Fruit fly (Drosophila melanogaster): ENCODE measurements around the gene CG7564.

Gene CG7564

DNA sequence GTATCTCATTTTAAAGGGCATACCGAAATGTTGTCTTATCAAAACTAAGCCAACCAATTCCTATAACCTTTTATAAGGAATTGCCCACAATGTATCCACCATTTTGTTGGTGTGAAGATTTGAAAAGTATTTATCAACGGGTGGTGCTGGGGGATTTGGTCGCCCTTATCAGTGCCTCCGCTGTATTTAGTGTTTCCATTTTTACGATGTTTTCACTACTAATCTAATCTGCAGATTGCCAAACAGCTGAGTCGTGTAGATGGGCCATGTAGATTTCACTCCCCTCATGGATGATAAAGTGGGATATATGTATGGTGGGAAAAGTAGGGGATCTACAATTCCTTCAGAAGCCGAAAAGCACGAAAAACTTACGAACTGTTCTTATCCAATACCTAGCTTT lies 17.3 kb downstream of the CG7564 start:
- TF ChIP-seq CG1620 (GFP tag; optimal IDR thresholded peaks at IDR 0.05): no peak
- TF ChIP-seq ovo (GFP tag; optimal IDR thresholded peaks at IDR 0.05): no peak
- TF ChIP-seq cic (GFP tag; optimal IDR thresholded peaks at IDR 0.05): peak; percentile 78
- TF ChIP-seq pad (GFP tag; optimal IDR thresholded peaks at IDR 0.05): no peak
- no peak for TF ChIP-seq bab1 (GFP tag; optimal IDR thresholded peaks at IDR 0.05)
- TF ChIP-seq CG11617 (GFP tag; optimal IDR thresholded peaks at IDR 0.05): no peak
- no peak for TF ChIP-seq CG14711 (tag; optimal IDR thresholded peaks at IDR 0.05)
- peak; percentile 1 for TF ChIP-seq CG12768 (GFP tag; optimal IDR thresholded peaks at IDR 0.05)
- no peak for TF ChIP-seq cnc (optimal IDR thresholded peaks at IDR 0.05)
- TF ChIP-seq toe (GFP tag; optimal IDR thresholded peaks at IDR 0.05): no peak
- no peak for TF ChIP-seq CG7101 (tag; optimal IDR thresholded peaks at IDR 0.05)
- TF ChIP-seq kay (GFP tag; ENCODE audit: borderline replicate concordance): peak; percentile 48
- no peak for TF ChIP-seq CG5204 (GFP tag; optimal IDR thresholded peaks at IDR 0.05)
- TF ChIP-seq Mnt (GFP tag; optimal IDR thresholded peaks at IDR 0.05): no peak
- TF ChIP-seq tj (GFP tag; optimal IDR thresholded peaks at IDR 0.05): no peak
- no peak for TF ChIP-seq CG33017 (tag; optimal IDR thresholded peaks at IDR 0.05)
- no peak for TF ChIP-seq Hr96 (GFP tag; optimal IDR thresholded peaks at IDR 0.05)
- no peak for TF ChIP-seq Crg-1 (GFP tag; optimal IDR thresholded peaks at IDR 0.05)

DNA sequence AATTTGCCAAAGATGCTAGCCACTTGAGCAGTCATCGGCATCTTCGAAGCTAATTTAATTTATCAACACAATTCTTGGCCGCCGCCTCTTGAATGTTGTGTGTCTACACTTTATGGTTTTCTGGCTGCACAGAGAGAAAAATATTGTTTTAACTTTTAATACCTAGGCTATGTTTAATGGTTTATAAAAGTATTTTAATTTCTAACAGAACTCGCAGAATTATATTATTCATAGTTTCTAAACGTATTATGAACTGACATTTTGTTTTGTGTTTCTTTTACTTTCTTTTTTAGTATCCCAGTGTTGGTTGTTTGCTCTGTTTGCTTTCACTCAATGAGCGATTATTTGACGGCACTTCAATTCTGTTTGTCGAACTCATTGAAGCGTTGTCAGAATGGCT lies 18.1 kb downstream of the CG7564 start:
- no peak for TF ChIP-seq CG14711 (tag; optimal IDR thresholded peaks at IDR 0.05)
- peak; percentile 61 for TF ChIP-seq kay (GFP tag; ENCODE audit: borderline replicate concordance)
- TF ChIP-seq ovo (GFP tag; optimal IDR thresholded peaks at IDR 0.05): no peak

dm6 chr3L:17532898-17533700 lies 19.0 kb downstream of the CG7564 start:
- peak; percentile 77 for TF ChIP-seq CG1620 (GFP tag; optimal IDR thresholded peaks at IDR 0.05)
- peak; percentile 52 for TF ChIP-seq Hr96 (GFP tag; optimal IDR thresholded peaks at IDR 0.05)
- TF ChIP-seq CG11617 (GFP tag; optimal IDR thresholded peaks at IDR 0.05): peak; percentile 88
- TF ChIP-seq pad (GFP tag; optimal IDR thresholded peaks at IDR 0.05): peak; percentile 73
- TF ChIP-seq Clk (GFP tag; optimal IDR thresholded peaks at IDR 0.05): peak; percentile 49
- peak; percentile 47 for TF ChIP-seq toe (GFP tag; optimal IDR thresholded peaks at IDR 0.05)
- no peak for TF ChIP-seq kay (GFP tag; ENCODE audit: borderline replicate concordance)
- TF ChIP-seq cnc (optimal IDR thresholded peaks at IDR 0.05): no peak
- TF ChIP-seq CG5204 (GFP tag; optimal IDR thresholded peaks at IDR 0.05): no peak
- peak; percentile 52 for TF ChIP-seq CG7045 (GFP tag; optimal IDR thresholded peaks at IDR 0.05)
- peak; percentile 38 for TF ChIP-seq CG7101 (tag; optimal IDR thresholded peaks at IDR 0.05)
- TF ChIP-seq CG14711 (tag; optimal IDR thresholded peaks at IDR 0.05): peak; percentile 63
- TF ChIP-seq bab1 (GFP tag; optimal IDR thresholded peaks at IDR 0.05): peak; percentile 60
- TF ChIP-seq ovo (GFP tag; optimal IDR thresholded peaks at IDR 0.05): peak; percentile 81
- TF ChIP-seq Mnt (GFP tag; optimal IDR thresholded peaks at IDR 0.05): peak; percentile 87
- peak; percentile 80 for TF ChIP-seq Crg-1 (GFP tag; optimal IDR thresholded peaks at IDR 0.05)
- peak; percentile 87 for TF ChIP-seq cic (GFP tag; optimal IDR thresholded peaks at IDR 0.05)
- peak; percentile 73 for TF ChIP-seq tj (GFP tag; optimal IDR thresholded peaks at IDR 0.05)
- peak; percentile 10 for TF ChIP-seq CG12768 (GFP tag; optimal IDR thresholded peaks at IDR 0.05)
- peak; percentile 42 for TF ChIP-seq CG33017 (tag; optimal IDR thresholded peaks at IDR 0.05)

- TF ChIP-seq kay (GFP tag; ENCODE audit: borderline replicate concordance) (peak; percentile 94), CG14711 (tag; optimal IDR thresholded peaks at IDR 0.05) (no peak)
These were observed 19.6 kb downstream of the CG7564 start for dm6 chr3L:17533745-17534144.

DNA sequence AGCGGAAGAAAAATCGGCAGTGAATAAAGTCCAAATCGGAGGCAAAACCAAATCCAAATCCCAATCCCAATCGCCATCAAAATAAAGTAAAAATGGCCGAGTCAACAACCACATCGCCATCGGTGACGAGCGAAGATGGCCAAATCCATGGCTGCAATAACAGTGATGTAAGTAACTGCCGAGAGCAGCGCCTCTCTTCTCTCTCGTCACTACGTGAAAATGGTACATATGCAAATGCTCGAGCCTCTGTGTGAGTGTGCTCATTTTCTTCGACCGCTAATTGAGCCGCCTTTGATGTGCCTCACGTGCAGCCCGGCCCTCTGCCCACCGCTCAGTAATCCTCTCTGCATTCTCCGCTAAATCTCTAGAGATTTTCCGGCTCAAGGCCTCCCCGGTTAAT lies 20.3 kb downstream of the CG7564 start:
- TF ChIP-seq CG33017 (tag; optimal IDR thresholded peaks at IDR 0.05) (no peak), kay (GFP tag; ENCODE audit: borderline replicate concordance) (peak; percentile 71), ovo (GFP tag; optimal IDR thresholded peaks at IDR 0.05) (no peak)

DNA sequence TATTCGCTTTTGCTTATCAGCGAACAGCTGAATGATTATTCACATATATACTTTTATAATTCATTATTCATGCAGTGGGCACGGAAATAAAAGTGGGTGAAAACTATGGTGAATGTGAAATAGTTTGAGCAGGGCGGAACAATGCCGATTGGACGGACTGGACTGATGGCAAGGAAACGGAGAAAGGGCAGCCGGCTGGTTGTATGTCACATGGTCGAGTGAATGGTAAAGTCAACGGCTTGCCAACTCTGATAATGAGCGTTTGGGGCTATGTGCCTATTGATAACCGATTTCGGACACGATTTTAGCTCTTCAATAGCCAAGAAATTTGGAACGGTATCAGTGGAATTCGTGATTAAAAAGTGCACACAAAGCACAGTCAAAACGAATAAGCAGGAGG lies 21.7 kb downstream of the CG7564 start:
- TF ChIP-seq pad (GFP tag; optimal IDR thresholded peaks at IDR 0.05) (no peak), CG7101 (tag; optimal IDR thresholded peaks at IDR 0.05) (no peak), CG33017 (tag; optimal IDR thresholded peaks at IDR 0.05) (no peak), kay (GFP tag; ENCODE audit: borderline replicate concordance) (peak; percentile 11)

dm6 chr3L:17538250-17538649 lies 24.2 kb downstream of the CG7564 start:
- TF ChIP-seq ovo (GFP tag; optimal IDR thresholded peaks at IDR 0.05) (no peak), Crg-1 (GFP tag; optimal IDR thresholded peaks at IDR 0.05) (no peak), CG5204 (GFP tag; optimal IDR thresholded peaks at IDR 0.05) (no peak), cic (GFP tag; optimal IDR thresholded peaks at IDR 0.05) (no peak)

DNA sequence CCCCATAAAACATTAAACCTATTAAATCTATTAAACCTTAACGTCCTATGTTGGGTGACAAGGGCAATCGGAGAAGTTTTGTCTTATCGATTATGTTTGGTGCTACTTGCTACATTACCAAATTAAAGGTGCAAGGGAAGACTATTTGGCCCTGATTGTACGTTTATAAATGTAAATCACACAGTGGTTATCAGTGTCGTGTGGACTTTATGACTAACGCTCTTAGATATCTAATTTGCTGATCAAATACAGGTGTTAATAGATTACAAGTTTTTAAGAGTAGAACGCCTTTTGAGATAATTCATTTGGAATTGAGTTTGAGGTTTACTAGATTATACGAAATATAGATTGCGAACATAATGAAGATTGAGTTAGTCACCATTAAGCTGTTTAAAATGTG lies 24.8 kb downstream of the CG7564 start:
- TF ChIP-seq cic (GFP tag; optimal IDR thresholded peaks at IDR 0.05): peak; percentile 4
- TF ChIP-seq CG11617 (GFP tag; optimal IDR thresholded peaks at IDR 0.05): no peak

Measured in whole organism, adult.